Worm (Caenorhabditis elegans): ENCODE data around the gene srh-129.

Gene srh-129

ce11 chrV:5130018-5130417 lies 13.7 kb downstream of the srh-129 start, which contains the start of gene F14F9.8:
F14F9.8 (plus strand) TSS chrV:5130318.
- TF ChIP-seq ceh-79 (tag; optimal IDR thresholded peaks at IDR 0.05), result no peak
- no peak for TF ChIP-seq Y67H2A.10 (GFP tag; conservative IDR thresholded peaks at IDR 0.05)
- no peak for TF ChIP-seq hlh-12 (tag; optimal IDR thresholded peaks at IDR 0.05)
- TF ChIP-seq nhr-27 (tag; optimal IDR thresholded peaks at IDR 0.05), result no peak
- TF ChIP-seq ztf-18 (tag; optimal IDR thresholded peaks at IDR 0.05), result no peak
- TF ChIP-seq let-607 (tag; optimal IDR thresholded peaks at IDR 0.05), result no peak
- TF ChIP-seq pha-4 (tag; optimal IDR thresholded peaks at IDR 0.05), result no peak
- no peak for TF ChIP-seq nfyb-1 (GFP tag; IDR thresholded peaks at IDR 0.05)
- TF ChIP-seq ccch-3 (GFP tag; optimal IDR thresholded peaks at IDR 0.05), result no peak
- no peak for TF ChIP-seq nfya-2 (GFP tag; IDR thresholded peaks at IDR 0.05)
- no peak for TF ChIP-seq hmg-20 (GFP tag; IDR thresholded peaks at IDR 0.05)
- no peak for TF ChIP-seq zim-3 (tag; optimal IDR thresholded peaks at IDR 0.05)
- no peak for TF ChIP-seq mel-28 (tag; optimal IDR thresholded peaks at IDR 0.05; ENCODE audit: borderline replicate concordance)
- no peak for TF ChIP-seq sea-2 (GFP tag; IDR thresholded peaks at IDR 0.05)
- TF ChIP-seq egrh-3 (GFP tag; IDR thresholded peaks at IDR 0.05), result no peak
- TF ChIP-seq snpc-3.4 (tag; optimal IDR thresholded peaks at IDR 0.05), result no peak

DNA sequence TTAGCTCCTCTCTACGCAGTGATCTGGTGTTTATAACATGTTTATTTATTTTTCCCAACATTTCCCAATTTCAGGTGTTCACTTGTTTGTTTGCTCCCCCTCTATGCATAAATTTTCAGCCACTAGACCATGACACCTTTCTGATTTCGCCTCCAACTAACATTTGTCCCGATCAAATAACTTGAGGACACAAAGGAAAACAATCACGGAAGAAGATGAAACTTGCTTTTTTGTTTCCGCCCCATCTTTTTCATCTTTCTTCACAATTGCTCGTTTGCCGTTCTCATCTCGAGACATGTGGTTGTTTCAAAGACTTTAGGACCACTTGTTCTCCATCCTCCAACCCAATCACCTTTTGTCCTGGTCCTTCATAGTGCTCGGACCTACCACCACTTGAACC lies 16.9 kb downstream of the srh-129 start, which contains the start of gene F14F9.5:
TSS of gene F14F9.5 (plus strand) at position 301 of the 400 bp plus-strand sequence.
- no peak for TF ChIP-seq Y53G8AR.9 (GFP tag; conservative IDR thresholded peaks at IDR 0.05)
- no peak for TF ChIP-seq madf-10 (tag; optimal IDR thresholded peaks at IDR 0.05)
- no peak for TF ChIP-seq hlh-12 (tag; optimal IDR thresholded peaks at IDR 0.05)
- TF ChIP-seq ekl-4 (GFP tag; IDR thresholded peaks at IDR 0.05), result no peak
- TF ChIP-seq D2030.7 (GFP tag; IDR thresholded peaks at IDR 0.05), result no peak
- TF ChIP-seq tbx-9 (tag; optimal IDR thresholded peaks at IDR 0.05; ENCODE audit: borderline replicate concordance), result no peak
- TF ChIP-seq Y56A3A.18 (GFP tag; IDR thresholded peaks at IDR 0.05), result no peak
- TF ChIP-seq egl-18 (GFP tag; IDR thresholded peaks at IDR 0.05), result no peak

- TF ChIP-seq C06A6.2 (GFP tag; conservative IDR thresholded peaks at IDR 0.05) (no peak), nhr-80 (tag; optimal IDR thresholded peaks at IDR 0.05) (peak; percentile 24)
Observed at ce11 chrV:5119679-5120078, 24.0 kb downstream of the srh-129 start, which contains the start of gene sid-1. sid-1 (plus strand) TSS chrV:5119970.

ce11 chrV:5119109-5119508 lies 24.6 kb downstream of the srh-129 start, which contains the start of gene C04F5.9:
C04F5.9 (minus strand) TSS chrV:5119209.
- TF ChIP-seq cebp-2 (GFP tag; IDR thresholded peaks at IDR 0.05), result no peak
- TF ChIP-seq egrh-3 (GFP tag; IDR thresholded peaks at IDR 0.05), result no peak
- TF ChIP-seq dpff-1 (tag; optimal IDR thresholded peaks at IDR 0.05), result no peak
- TF ChIP-seq snpc-1.1 (tag; optimal IDR thresholded peaks at IDR 0.05; ENCODE audit: insufficient read depth), result no peak
- TF ChIP-seq F33H1.4 (GFP tag; IDR thresholded peaks at IDR 0.05), result no peak

DNA sequence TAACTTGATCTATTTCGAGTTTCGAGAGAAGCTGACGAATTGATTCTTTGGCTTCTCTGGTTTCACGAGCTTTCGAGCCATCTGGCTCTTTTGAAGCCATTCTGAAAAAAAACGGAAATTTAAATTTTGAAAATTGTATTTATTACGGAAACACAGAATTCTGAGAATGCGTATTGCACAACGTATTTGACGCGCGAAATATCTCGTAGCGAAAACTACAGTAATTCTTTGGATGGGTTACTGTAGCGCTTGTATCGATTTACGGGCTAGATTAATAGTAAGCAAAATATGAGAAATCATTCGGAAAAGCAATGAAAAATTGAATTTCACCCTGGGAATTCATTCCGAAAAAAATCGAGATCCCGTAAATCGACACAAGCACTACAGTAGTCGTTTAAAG lies 30.0 kb downstream of the srh-129 start, which contains the start of gene C04F5.8:
TSS of gene C04F5.8 (minus strand) at position 101 of the 400 bp plus-strand sequence.
- TF ChIP-seq ZK185.1 (tag; optimal IDR thresholded peaks at IDR 0.05; ENCODE audit: poor library complexity, severe bottlenecking), result no peak
- TF ChIP-seq lsl-1 (GFP tag; optimal IDR thresholded peaks at IDR 0.05), result peak; percentile 38
